Fruit fly (Drosophila melanogaster) whole organism, prepupa: ENCODE data around the gene Rop.

ENCODE experiments used
- Blimp-1 ChIP-seq: fragments of 200-800 bp; sonication (Bioruptor generic); optimal IDR thresholded peaks from 3 replicates; lab custom pipeline; 2017; ENCODE audit warnings: missing biosample characterization, missing genetic modification characterization, mild to moderate bottlenecking, moderate library complexity, missing genetic modification reagents
- CG10669 ChIP-seq: fragments of 200-800 bp; sonication (Bioruptor generic); optimal IDR thresholded peaks from 3 replicates; lab custom pipeline; 2018; ENCODE audit warnings: missing biosample characterization, mild to moderate bottlenecking, missing genetic modification characterization, moderate library complexity
- CG15336 ChIP-seq: fragments of 200-800 bp; sonication (Bioruptor generic); IDR thresholded peaks from 2 replicates; pipeline ENCODE4 v1.3.6; 2022; ENCODE audit warnings: missing biosample characterization, missing genetic modification characterization
- CG34406 ChIP-seq: fragments of 200-800 bp; sonication (Bioruptor generic); optimal IDR thresholded peaks from 3 replicates; lab custom pipeline; 2016; ENCODE audit warnings: missing biosample characterization, missing genetic modification characterization
- CG3919 ChIP-seq: fragments of 200-800 bp; sonication (Bioruptor generic); optimal IDR thresholded peaks from 3 replicates; lab custom pipeline; 2016; ENCODE audit warnings: missing biosample characterization, missing genetic modification characterization
- CG4318 ChIP-seq: fragments of 200-800 bp; sonication (Bioruptor generic); optimal IDR thresholded peaks from 3 replicates; lab custom pipeline; 2017; ENCODE audit warnings: missing biosample characterization, mild to moderate bottlenecking, missing genetic modification characterization
- CG6163 ChIP-seq: fragments of 200-800 bp; sonication (Bioruptor generic); IDR thresholded peaks from 3 replicates; pipeline ENCODE4 v1.3.6; 2022; ENCODE audit warnings: missing biosample characterization, missing genetic modification characterization
- CG6276 ChIP-seq: fragments of 200-800 bp; sonication (Bioruptor generic); optimal IDR thresholded peaks from 2 replicates; lab custom pipeline; 2017; ENCODE audit warnings: missing biosample characterization, mild to moderate bottlenecking, missing genetic modification characterization
- CG6808 ChIP-seq: fragments of 200-800 bp; sonication (Bioruptor generic); optimal IDR thresholded peaks from 3 replicates; lab custom pipeline; 2017; ENCODE audit warnings: missing biosample characterization, missing genetic modification characterization, mild to moderate bottlenecking, moderate library complexity, missing genetic modification reagents
- CG6854 ChIP-seq: fragments of 200-800 bp; sonication (Bioruptor generic); optimal IDR thresholded peaks from 2 replicates; lab custom pipeline; 2017; ENCODE audit warnings: missing biosample characterization, mild to moderate bottlenecking, missing genetic modification characterization
- CG7368 ChIP-seq: fragments of 200-800 bp; sonication (Bioruptor generic); optimal IDR thresholded peaks from 3 replicates; lab custom pipeline; 2016; ENCODE audit warnings: missing biosample characterization, missing genetic modification characterization
- CG8119 ChIP-seq: fragments of 200-800 bp; sonication (Bioruptor generic); IDR thresholded peaks from 3 replicates; pipeline ENCODE4 v1.3.6; 2022; ENCODE audit warnings: missing biosample characterization, missing genetic modification characterization
- CG8319 ChIP-seq: fragments of 200-800 bp; sonication (Bioruptor generic); optimal IDR thresholded peaks from 3 replicates; lab custom pipeline; 2016; ENCODE audit warnings: missing biosample characterization, missing genetic modification characterization
- CG8632 ChIP-seq: fragments of 200-800 bp; sonication (Bioruptor generic); optimal IDR thresholded peaks from 3 replicates; lab custom pipeline; 2016; ENCODE audit warnings: missing biosample characterization, missing genetic modification characterization
- Eip75B ChIP-seq: fragments of 200-800 bp; sonication (Bioruptor generic); optimal IDR thresholded peaks from 3 replicates; lab custom pipeline; 2016; ENCODE audit warnings: missing biosample characterization, missing genetic modification characterization
- Eip93F ChIP-seq: fragments of 200-800 bp; sonication (Bioruptor generic); optimal IDR thresholded peaks from 2 replicates; lab custom pipeline; 2016; ENCODE audit warnings: missing biosample characterization, mild to moderate bottlenecking, missing genetic modification characterization
- Ets96B ChIP-seq: fragments of 200-800 bp; optimal IDR thresholded peaks from 2 replicates; lab custom pipeline; 2019; ENCODE audit warnings: missing biosample characterization, mild to moderate bottlenecking, missing genetic modification characterization, moderate library complexity
- Gug ChIP-seq: fragments of 200-800 bp; sonication (Bioruptor generic); IDR thresholded peaks from 2 replicates; pipeline ENCODE4 v1.3.6; 2022; ENCODE audit warnings: missing biosample characterization, missing genetic modification characterization
- Hr39 ChIP-seq: fragments of 200-800 bp; sonication (Bioruptor generic); optimal IDR thresholded peaks from 2 replicates; lab custom pipeline; 2016; ENCODE audit warnings: missing biosample characterization, missing genetic modification characterization
- Hr4 ChIP-seq: fragments of 200-800 bp; sonication (Bioruptor generic); optimal IDR thresholded peaks from 3 replicates; lab custom pipeline; 2016; ENCODE audit warnings: missing biosample characterization, missing genetic modification characterization
- Lpt ChIP-seq: fragments of 200-800 bp; sonication (Bioruptor generic); optimal IDR thresholded peaks from 3 replicates; lab custom pipeline; 2016; ENCODE audit warnings: missing biosample characterization, missing genetic modification characterization
- OdsH ChIP-seq: fragments of 200-800 bp; sonication (Bioruptor generic); optimal IDR thresholded peaks from 3 replicates; lab custom pipeline; 2016; ENCODE audit warnings: missing biosample characterization, missing genetic modification characterization
- cyc ChIP-seq: fragments of 200-800 bp; sonication (Bioruptor generic); optimal IDR thresholded peaks from 3 replicates; lab custom pipeline; 2016; ENCODE audit warnings: missing biosample characterization, missing genetic modification characterization
- dsx ChIP-seq: fragments of 200-800 bp; optimal IDR thresholded peaks from 3 replicates; lab custom pipeline; 2019; ENCODE audit warnings: missing biosample characterization, mild to moderate bottlenecking, missing genetic modification characterization, moderate library complexity; ENCODE audit not compliant: poor library complexity, severe bottlenecking
- eg ChIP-seq: fragments of 200-800 bp; sonication (Bioruptor generic); IDR thresholded peaks from 3 replicates; pipeline ENCODE4 v1.3.6; 2022; ENCODE audit warnings: missing biosample characterization, missing genetic modification characterization
- esn ChIP-seq: fragments of 200-800 bp; sonication (Bioruptor generic); optimal IDR thresholded peaks from 2 replicates; lab custom pipeline; 2016; ENCODE audit warnings: missing biosample characterization, mild to moderate bottlenecking, missing genetic modification characterization, moderate library complexity
- fkh ChIP-seq: fragments of 200-800 bp; sonication (Bioruptor generic); optimal IDR thresholded peaks from 3 replicates; lab custom pipeline; 2017; ENCODE audit warnings: missing biosample characterization, mild to moderate bottlenecking, missing genetic modification characterization, moderate library complexity
- salr ChIP-seq, 2 experiments: fragments of 200-800 bp; sonication (Bioruptor generic); optimal IDR thresholded peaks; 3 replicates each; lab custom pipeline; 2016 to 2018; ENCODE audit warnings: missing biosample characterization in 2 of 2, missing genetic modification characterization in 2 of 2, mild to moderate bottlenecking in 1 of 2
- svp ChIP-seq: fragments of 200-800 bp; sonication (Bioruptor generic); peaks from one replicate; lab custom pipeline; 2016; ENCODE audit warnings: missing biosample characterization, missing genetic modification characterization

Rop gene

DNA sequence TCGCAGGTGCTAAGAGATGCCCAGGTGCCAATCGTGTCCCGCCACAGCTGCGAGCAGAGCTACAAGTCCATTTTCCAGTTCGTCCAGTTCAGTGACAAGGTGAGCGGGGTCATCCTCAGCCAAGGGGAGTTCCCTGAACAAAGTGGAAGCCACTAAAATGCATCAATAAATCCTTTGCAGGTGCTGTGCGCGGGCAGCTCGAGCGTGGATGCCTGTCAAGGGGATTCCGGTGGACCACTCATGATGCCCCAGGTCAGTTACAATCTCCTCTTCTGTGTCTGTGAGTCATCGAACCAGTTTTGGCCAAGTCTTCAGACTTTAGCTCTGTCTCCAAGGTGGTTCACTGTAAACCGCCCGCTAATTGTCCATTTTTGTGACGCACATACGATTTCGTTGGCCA is 6.4 kb upstream of the Rop start:
- TF ChIP-seq Blimp-1 (GFP tag; lab: Kevin White, UChicago) (no peak), dsx (GFP tag; lab: Kevin White, UChicago) (no peak), CG8632 (GFP tag; lab: Kevin White, UChicago) (no peak), Ets96B (tag; lab: Kevin White, UChicago) (no peak), CG34406 (GFP tag; lab: Kevin White, UChicago) (no peak), Hr4 (GFP tag; lab: Kevin White, UChicago) (no peak), Lpt (GFP tag; lab: Kevin White, UChicago) (no peak), CG6276 (no peak), eg (GFP tag; lab: Robert Waterston, UW) (no peak), CG3919 (GFP tag; lab: Kevin White, UChicago) (no peak), CG7368 (no peak), OdsH (GFP tag; lab: Kevin White, UChicago) (no peak), CG10669 (GFP tag; lab: Kevin White, UChicago) (no peak)

DNA sequence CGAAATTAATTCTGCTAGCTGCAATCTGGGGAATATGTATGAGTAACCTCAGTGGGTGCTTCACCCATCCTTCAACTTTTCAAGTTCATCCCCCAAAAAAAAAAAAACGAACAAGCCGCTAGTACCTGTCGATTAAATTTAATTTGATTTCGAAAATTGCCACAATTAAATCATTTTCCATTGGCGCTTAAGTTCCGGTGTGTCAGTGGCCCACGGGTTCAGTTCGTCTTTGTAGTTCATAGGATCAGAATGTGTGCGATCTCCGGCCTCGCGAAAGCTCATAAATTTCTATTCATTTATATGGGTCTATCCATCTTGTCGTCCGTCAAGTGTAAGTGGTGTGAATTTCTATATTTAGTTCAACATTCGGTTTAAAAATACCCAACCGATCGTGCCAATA is 3.3 kb upstream of the Rop start, which contains the start of gene CG32260:
CG32260 (plus strand) TSS at position 301 of the 400 bp plus-strand sequence.
- TF ChIP-seq cyc (GFP tag; lab: Kevin White, UChicago) (no peak), Eip93F (GFP tag; lab: Kevin White, UChicago) (no peak), salr (GFP tag; optimal IDR thresholded peaks at IDR 0.05; lab: Kevin White, UChicago) (no peak), Eip75B (GFP tag; lab: Kevin White, UChicago) (no peak), CG8632 (GFP tag; lab: Kevin White, UChicago) (no peak), CG6808 (GFP tag; lab: Kevin White, UChicago) (no peak), Hr39 (GFP tag; lab: Kevin White, UChicago) (no peak), fkh (GFP tag; lab: Kevin White, UChicago) (no peak), OdsH (GFP tag; lab: Kevin White, UChicago) (no peak), CG4318 (GFP tag; lab: Kevin White, UChicago) (no peak)

DNA sequence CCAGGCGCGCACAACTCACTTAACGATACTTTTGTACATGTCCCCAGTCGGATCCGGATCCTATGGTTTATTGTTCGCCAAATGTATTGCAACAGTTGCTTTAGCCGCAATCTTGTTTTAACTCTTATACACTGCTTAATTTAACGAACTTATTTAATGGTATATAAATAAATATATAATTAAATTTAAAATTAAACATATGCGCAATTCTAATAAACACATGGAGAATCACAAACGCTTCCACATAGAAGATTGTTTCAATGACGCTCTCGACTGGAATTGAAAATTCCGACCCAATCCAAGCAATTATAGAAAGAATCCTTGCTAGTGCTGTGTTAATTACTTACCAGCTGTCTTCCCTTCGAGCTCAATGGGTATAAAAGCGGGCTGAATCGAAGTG is 2.4 kb upstream of the Rop start, which contains the start of gene Akh:
Akh (plus strand) TSS at position 301 of the 400 bp plus-strand sequence.
- TF ChIP-seq Eip75B (GFP tag; lab: Kevin White, UChicago) = no peak
- TF ChIP-seq CG6163 (GFP tag; lab: Robert Waterston, UW) = no peak
- peak; percentile 20 for TF ChIP-seq svp (GFP tag; lab: Kevin White, UChicago)

DNA sequence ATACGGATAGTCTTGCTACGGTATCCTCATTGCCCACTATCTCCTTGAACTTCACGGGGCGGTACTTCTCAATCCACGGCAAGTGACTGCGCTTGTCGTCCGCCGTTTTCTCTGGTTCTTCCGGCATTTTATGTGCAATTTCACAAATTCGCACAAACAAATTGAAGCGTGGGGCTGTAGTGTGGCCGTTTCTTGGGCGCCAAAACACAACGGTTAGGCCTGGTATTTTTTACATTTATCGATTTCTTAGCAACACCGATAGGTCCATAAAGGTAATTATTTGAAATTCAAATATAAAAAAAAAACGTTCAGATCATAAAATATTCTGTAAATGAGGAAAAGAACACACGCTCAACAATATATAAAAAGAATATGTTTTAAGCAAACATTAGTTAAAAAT is 2.9 kb downstream of the Rop start, which contains the start of gene RfC4:
RfC4 (minus strand) TSS at position 182 of the 400 bp plus-strand sequence.
- no peak for TF ChIP-seq Gug
- no peak for TF ChIP-seq dsx (GFP tag; lab: Kevin White, UChicago)
- TF ChIP-seq CG8319 = no peak

DNA sequence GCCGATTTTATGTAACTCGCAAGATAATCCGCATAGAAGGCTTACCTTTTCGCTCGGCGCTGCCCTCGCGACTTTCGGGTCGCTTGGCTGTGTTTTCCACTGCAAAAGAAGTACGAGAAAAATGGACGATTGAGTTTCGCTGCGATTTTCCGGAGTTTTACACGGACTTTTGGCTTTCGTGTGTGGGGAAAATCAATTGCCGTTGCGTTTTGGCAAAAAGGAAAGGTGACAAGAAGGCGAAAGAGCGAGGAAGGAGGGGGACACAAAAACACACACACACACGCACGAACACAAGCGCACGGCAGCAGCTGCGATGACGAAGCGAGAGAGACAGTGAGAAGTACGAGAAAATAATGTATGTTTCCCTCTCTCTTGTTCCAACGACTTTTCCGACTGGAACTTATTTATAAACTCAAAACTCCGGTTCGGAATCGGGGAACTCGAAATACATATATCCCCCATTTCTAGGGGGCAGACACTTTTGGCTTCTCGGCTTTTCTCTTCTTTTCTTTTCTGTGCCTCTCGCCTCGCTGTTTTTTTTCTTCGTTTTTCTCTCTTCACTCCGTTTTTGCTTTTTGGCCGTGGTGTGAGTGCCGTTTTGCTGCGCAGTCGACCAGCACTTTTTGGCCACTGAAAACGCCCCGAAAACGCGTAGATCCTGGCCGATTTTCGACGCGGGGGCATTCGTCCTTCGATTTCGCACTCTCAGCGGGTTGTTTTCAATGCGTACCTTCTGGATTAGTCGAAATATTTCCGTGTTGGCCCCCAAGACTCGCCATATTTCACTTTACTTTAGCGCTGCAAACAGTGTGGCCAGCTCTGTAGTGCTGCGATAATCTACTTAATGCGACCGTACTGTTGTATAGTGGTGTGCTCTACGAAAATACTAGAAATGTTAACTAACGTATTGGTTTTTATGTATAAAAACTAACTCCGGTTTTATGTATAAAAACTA is 4.8 kb downstream of the Rop start, which contains the start of gene ens:
ens (minus strand) TSS at position 827 of the 955 bp plus-strand sequence.
- TF ChIP-seq CG8119 (GFP tag; lab: Robert Waterston, UW) = peak; percentile 73
- TF ChIP-seq CG6854 (GFP tag; lab: Kevin White, UChicago) = peak; percentile 60
- peak; percentile 23 for TF ChIP-seq esn (GFP tag; lab: Kevin White, UChicago)
- TF ChIP-seq svp (GFP tag; lab: Kevin White, UChicago) = peak; percentile 74
- no peak for TF ChIP-seq CG10669 (GFP tag; lab: Kevin White, UChicago)
- no peak for TF ChIP-seq CG4318 (GFP tag; lab: Kevin White, UChicago)
- peak; percentile 9; the same call in 1 of the 2 replicates for TF ChIP-seq CG15336 (GFP tag; lab: Robert Waterston, UW)
